Worm (Caenorhabditis elegans): ENCODE measurements around the gene aagr-2.
A peak's percentile ranks its signal among the peaks of the same experiment; 100 is the strongest.
"Not testable (repeated sequence)": the region's sequence is repeated elsewhere in the genome, so short reads cannot be mapped to it uniquely, and the experiment has no call there.

The aagr-2 gene

DNA sequence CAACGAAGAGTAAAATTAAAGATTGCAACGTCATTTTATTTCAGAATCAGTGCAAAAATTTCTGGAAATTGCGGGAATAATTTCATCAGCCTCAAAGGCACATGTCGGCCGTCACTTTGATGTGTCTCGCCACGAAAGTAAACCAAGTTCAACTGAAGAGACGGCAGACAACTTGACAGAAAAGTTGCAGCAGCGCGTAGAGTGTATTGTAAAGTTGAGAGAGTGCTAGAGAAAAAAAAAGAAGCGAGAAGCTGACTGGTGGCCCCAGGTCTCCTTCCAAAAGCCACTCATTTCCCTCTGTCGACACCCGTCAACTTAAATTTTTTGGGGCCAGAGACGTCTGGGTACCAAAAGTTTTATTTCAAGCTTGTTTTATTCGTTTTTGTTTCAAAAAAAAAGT, 20.8 kb downstream of the aagr-2 start (continued):
- TF ChIP-seq nfya-2 (GFP tag; IDR thresholded peaks at IDR 0.05) (no peak), madf-10 (tag; optimal IDR thresholded peaks at IDR 0.05) (peak; percentile 40), Y95B8A.8 (GFP tag; IDR thresholded peaks at IDR 0.05) (0 out of 2 replicates have a peak, but pooled peaks have one; percentile 60), tbp1 (GFP tag; optimal IDR thresholded peaks at IDR 0.05) (peak; percentile 62), die-1 (tag; optimal IDR thresholded peaks at IDR 0.05) (no peak), attf-5 (GFP tag; optimal IDR thresholded peaks at IDR 0.05) (peak; percentile 40), mcd-1 (GFP tag; IDR thresholded peaks at IDR 0.05) (peak; percentile 70), aptf-2 (GFP tag; conservative IDR thresholded peaks at IDR 0.05) (no peak), efl-1 (GFP tag; optimal IDR thresholded peaks at IDR 0.05) (peak; percentile 69), nfyb-1 (GFP tag; IDR thresholded peaks at IDR 0.05) (0 out of 2 replicates have a peak, but pooled peaks have one; percentile 27), dox-1 (GFP tag; IDR thresholded peaks at IDR 0.05) (peak; percentile 73), ceh-27 (GFP tag; optimal IDR thresholded peaks at IDR 0.05) (peak; percentile 32), madf-6 (GFP tag; IDR thresholded peaks at IDR 0.05) (peak; percentile 82), snpc-1.1 (tag; optimal IDR thresholded peaks at IDR 0.05; ENCODE audit: insufficient read depth) (peak; percentile 52), F49E8.2 (tag; optimal IDR thresholded peaks at IDR 0.05; ENCODE audit: insufficient read depth) (peak; percentile 44), pbrm-1 (GFP tag; IDR thresholded peaks at IDR 0.05) (peak; percentile 67; the same call in 1 of the 2 replicates)

DNA sequence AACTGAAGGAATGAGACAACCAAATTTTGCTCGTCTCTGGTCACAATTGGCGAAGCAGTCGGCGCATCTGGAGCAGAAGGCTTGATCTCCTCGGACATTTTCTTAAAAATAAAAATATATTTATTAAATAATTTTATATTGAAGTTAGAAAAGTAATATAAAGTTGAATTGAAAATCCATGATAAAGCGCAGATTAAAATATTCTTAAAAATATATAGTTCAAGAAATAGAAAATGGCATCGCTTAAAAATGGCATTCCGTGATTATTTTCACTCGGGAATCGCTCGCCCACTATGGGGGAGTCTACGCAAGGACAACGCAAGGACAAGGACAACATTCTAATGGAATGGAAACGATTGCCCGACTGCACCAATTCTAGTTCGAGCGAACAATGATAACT, 21.4 kb downstream of the aagr-2 start, which contains the start of gene sgt-1:
TSS of gene sgt-1 (minus strand) at position 101 of the 400 bp plus-strand sequence.
- TF ChIP-seq K11D2.4 (GFP tag; IDR thresholded peaks at IDR 0.05); Y79H2A.3 (GFP tag; conservative IDR thresholded peaks at IDR 0.05); nhr-120 (GFP tag; IDR thresholded peaks at IDR 0.05): not testable (repeated sequence)

DNA sequence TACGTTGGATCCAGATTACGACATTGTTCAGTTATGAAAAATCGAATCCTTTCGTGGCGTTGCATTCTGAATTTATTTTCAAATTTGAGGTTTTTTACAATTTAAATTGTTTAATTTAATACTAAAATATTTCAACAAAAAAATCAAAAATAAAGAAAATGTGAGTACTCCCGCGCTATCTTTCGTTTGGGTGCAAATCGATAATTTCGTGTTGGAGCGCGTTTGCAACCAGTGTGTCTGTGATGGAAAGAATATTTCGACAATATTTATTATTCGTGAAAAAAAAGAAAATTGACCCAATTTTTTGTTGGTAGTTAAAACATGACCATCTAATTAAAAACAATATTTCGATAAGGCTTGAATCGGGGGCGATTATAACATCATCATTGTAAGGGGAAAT, 23.0 kb downstream of the aagr-2 start, which contains the start of gene R05F9.9:
TSS of gene R05F9.9 (minus strand) at position 66 of the 400 bp plus-strand sequence.
- peak; percentile 8 for TF ChIP-seq snpc-1.3 (tag; optimal IDR thresholded peaks at IDR 0.05; ENCODE audit: insufficient read depth)
- no peak for TF ChIP-seq xnd-1 (tag; optimal IDR thresholded peaks at IDR 0.05)
- peak; percentile 52; the same call in 1 of the 2 replicates for TF ChIP-seq mcd-1 (GFP tag; IDR thresholded peaks at IDR 0.05)
- TF ChIP-seq lin-35 (GFP tag; optimal IDR thresholded peaks at IDR 0.05) = peak in 1 of 3 experiments; percentile 58
- no peak for TF ChIP-seq F10E7.11 (tag; optimal IDR thresholded peaks at IDR 0.05)
- TF ChIP-seq zfh-2 (GFP tag; conservative IDR thresholded peaks at IDR 0.05) = no peak
- no peak for TF ChIP-seq hlh-12 (tag; optimal IDR thresholded peaks at IDR 0.05)
- 0 out of 2 replicates have a peak, but pooled peaks have one; percentile 1 for TF ChIP-seq madf-3 (GFP tag; IDR thresholded peaks at IDR 0.05)
- no peak for TF ChIP-seq snpc-4 (GFP tag; optimal IDR thresholded peaks at IDR 0.05)
- peak in 2 of 4 experiments; percentile 23 to 50 for TF ChIP-seq snpc-4 (tag; optimal IDR thresholded peaks at IDR 0.05)
- no peak for TF ChIP-seq dpl-1 (GFP tag; optimal IDR thresholded peaks at IDR 0.05)
- no peak for TF ChIP-seq dpff-1 (tag; optimal IDR thresholded peaks at IDR 0.05)
- peak; percentile 43 for TF ChIP-seq tbp1 (GFP tag; optimal IDR thresholded peaks at IDR 0.05)
- no peak for TF ChIP-seq aptf-3 (GFP tag; IDR thresholded peaks at IDR 0.05)
- no peak for TF ChIP-seq F22D6.2 (tag; optimal IDR thresholded peaks at IDR 0.05)
- no peak for TF ChIP-seq D2030.7 (GFP tag; IDR thresholded peaks at IDR 0.05)
- TF ChIP-seq unc-130 (GFP tag; optimal IDR thresholded peaks at IDR 0.05) = no peak
- TF ChIP-seq B0019.2 (GFP tag; conservative IDR thresholded peaks at IDR 0.05) = no peak
- TF ChIP-seq B0336.3 (GFP tag; IDR thresholded peaks at IDR 0.05) = peak; percentile 41; the same call in 1 of the 2 replicates
- TF ChIP-seq attf-5 (GFP tag; optimal IDR thresholded peaks at IDR 0.05) = peak; percentile 31
- TF ChIP-seq mes-4 (tag; optimal IDR thresholded peaks at IDR 0.05) = no peak
- TF ChIP-seq mel-28 (tag; optimal IDR thresholded peaks at IDR 0.05; ENCODE audit: borderline replicate concordance) = no peak
- TF ChIP-seq nfya-2 (GFP tag; IDR thresholded peaks at IDR 0.05) = no peak
- peak; percentile 55 for TF ChIP-seq F23B12.7 (tag; optimal IDR thresholded peaks at IDR 0.05; ENCODE audit: insufficient read depth)
- no peak for TF ChIP-seq ztf-25 (GFP tag; IDR thresholded peaks at IDR 0.05)
- no peak for TF ChIP-seq bed-2 (GFP tag; IDR thresholded peaks at IDR 0.05)
- no peak for TF ChIP-seq K11D2.4 (GFP tag; IDR thresholded peaks at IDR 0.05)
- TF ChIP-seq ceh-58 (GFP tag; IDR thresholded peaks at IDR 0.05) = no peak
- TF ChIP-seq nhr-90 (tag; optimal IDR thresholded peaks at IDR 0.05) = peak; percentile 10
- TF ChIP-seq sdz-38 (tag; optimal IDR thresholded peaks at IDR 0.05) = no peak
- no peak for TF ChIP-seq T07F8.4 (tag; optimal IDR thresholded peaks at IDR 0.05)

Measured in whole organism, young adult.